Fruit fly (Drosophila melanogaster): Measurements from ENCODE around the gene Trxr1.

DNA sequence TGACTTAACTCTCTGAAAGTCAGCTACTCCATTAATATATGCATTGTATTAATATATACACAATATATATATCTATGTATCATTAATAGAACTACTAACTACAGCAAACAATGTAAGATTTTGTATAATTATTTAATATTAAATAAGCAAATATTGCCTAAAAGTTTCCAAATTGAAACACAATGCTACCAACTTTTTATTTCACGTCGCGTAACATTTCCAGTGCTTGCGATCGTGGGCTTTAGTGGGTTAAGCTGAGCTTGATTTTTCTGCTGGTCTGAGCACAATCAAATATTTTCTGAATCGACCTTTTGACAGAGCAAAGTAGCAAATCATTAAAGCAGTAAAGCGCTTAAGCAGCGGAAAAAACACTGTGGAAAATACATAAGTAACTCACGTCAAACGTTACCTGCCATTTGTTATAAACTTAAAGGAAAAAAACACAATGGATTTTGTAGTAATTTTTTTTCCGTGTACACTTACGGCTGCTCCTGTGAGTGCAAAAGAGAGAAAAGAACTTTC is 16.0 kb downstream of the Trxr1 start:
- TF ChIP-seq Eip75B (GFP tag; optimal IDR thresholded peaks at IDR 0.05), result no peak
- TF ChIP-seq Hr39 (GFP tag; optimal IDR thresholded peaks at IDR 0.05), result no peak
- TF ChIP-seq esn (GFP tag; optimal IDR thresholded peaks at IDR 0.05), result no peak
